Fruit fly (Drosophila melanogaster): Measurements from ENCODE around the gene CG18259.
A peak's percentile ranks its signal among the peaks of the same experiment; 100 is the strongest.

The CG18259 gene

DNA sequence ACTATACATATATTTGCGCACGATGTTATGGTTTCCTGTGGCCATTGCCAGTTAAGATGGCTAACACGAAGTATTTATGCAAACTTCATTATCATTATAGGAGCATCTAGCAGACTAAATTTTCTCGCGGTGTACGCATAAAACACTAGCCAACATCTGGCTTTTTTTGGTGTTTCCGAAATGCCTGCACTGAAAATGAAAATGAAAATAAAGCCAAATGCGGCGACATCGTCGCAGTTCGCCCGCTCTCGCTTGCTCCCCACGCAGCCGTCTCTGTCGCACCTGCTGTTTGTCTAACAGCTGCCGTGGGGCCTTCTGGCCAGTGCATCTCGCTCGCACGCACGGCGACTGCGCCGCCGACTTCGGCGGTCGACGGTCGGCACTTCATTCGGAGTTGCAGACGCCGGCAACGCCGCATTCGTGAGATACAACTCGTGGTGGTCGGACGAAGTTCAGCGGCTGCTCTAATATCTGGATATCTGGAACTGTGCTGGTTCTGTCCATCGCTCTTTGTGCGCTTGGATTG, 8.4 kb downstream of the CG18259 start, which contains the start of gene CG6891 (continued):
- no peak for TF ChIP-seq trh (GFP tag; optimal IDR thresholded peaks at IDR 0.05)
- no peak for TF ChIP-seq CG15011 (GFP tag; optimal IDR thresholded peaks at IDR 0.05)
- no peak for TF ChIP-seq vnd (GFP tag; IDR thresholded peaks at IDR 0.05; ENCODE audit: partially characterized antibody)
- TF ChIP-seq chn (GFP tag; optimal IDR thresholded peaks at IDR 0.05), result peak; percentile 11
- TF ChIP-seq CG12769 (tag; optimal IDR thresholded peaks at IDR 0.05), result peak; percentile 26
- no peak for TF ChIP-seq CG9797 (GFP tag; optimal IDR thresholded peaks at IDR 0.05)
- no peak for TF ChIP-seq Asciz (GFP tag; optimal IDR thresholded peaks at IDR 0.05)
- no peak for TF ChIP-seq danr (GFP tag; IDR thresholded peaks at IDR 0.05)
- 0 out of 2 replicates have a peak, but pooled peaks have one; percentile 25 for TF ChIP-seq esg (GFP tag; conservative IDR thresholded peaks at IDR 0.05)
- no peak for TF ChIP-seq al (GFP tag; IDR thresholded peaks at IDR 0.05)
- TF ChIP-seq CG14860 (GFP tag; IDR thresholded peaks at IDR 0.05; ENCODE audit: partially characterized antibody), result 0 out of 3 replicates have a peak, but pooled peaks have one; percentile 22
- 0 out of 3 replicates have a peak, but pooled peaks have one; percentile 25 for TF ChIP-seq CG11456 (GFP tag; IDR thresholded peaks at IDR 0.05)
- no peak for TF ChIP-seq CG7786 (GFP tag; optimal IDR thresholded peaks at IDR 0.05)
- TF ChIP-seq CG7928 (GFP tag; optimal IDR thresholded peaks at IDR 0.05), result no peak
- peak; percentile 50 for TF ChIP-seq crol (GFP tag; IDR thresholded peaks at IDR 0.05)
- peak in 1 of 2 experiments; percentile 42 for TF ChIP-seq Hr78 (GFP tag; optimal IDR thresholded peaks at IDR 0.05)
- TF ChIP-seq CG4424 (GFP tag; optimal IDR thresholded peaks at IDR 0.05), result peak; percentile 16
- peak; percentile 38 for TF ChIP-seq Oli (tag; optimal IDR thresholded peaks at IDR 0.05)
- no peak for TF ChIP-seq grn (GFP tag; optimal IDR thresholded peaks at IDR 0.05)
- no peak for TF ChIP-seq CG7963 (GFP tag; IDR thresholded peaks at IDR 0.05; ENCODE audit: partially characterized antibody)
- TF ChIP-seq cas (GFP tag; IDR thresholded peaks at IDR 0.05), result no peak
- TF ChIP-seq CG11695 (GFP tag; IDR thresholded peaks at IDR 0.05), result no peak
- TF ChIP-seq GATAe (GFP tag; conservative IDR thresholded peaks at IDR 0.05), result no peak
- no peak for TF ChIP-seq MESR4 (GFP tag; optimal IDR thresholded peaks at IDR 0.05)
- TF ChIP-seq hkb (optimal IDR thresholded peaks at IDR 0.05), result no peak
- TF ChIP-seq hkb (GFP tag; IDR thresholded peaks at IDR 0.05), result peak; percentile 29; the same call in 1 of the 2 replicates
- TF ChIP-seq Bdp1 (GFP tag; optimal IDR thresholded peaks at IDR 0.05), result peak; percentile 1
- TF ChIP-seq CG17568 (GFP tag; optimal IDR thresholded peaks at IDR 0.05), result no peak
- TF ChIP-seq CG8765 (GFP tag; IDR thresholded peaks at IDR 0.05), result no peak
- TF ChIP-seq Rfx (GFP tag; IDR thresholded peaks at IDR 0.05), result peak; percentile 55
- no peak for TF ChIP-seq pan (optimal IDR thresholded peaks at IDR 0.05)
- TF ChIP-seq pan (GFP tag; optimal IDR thresholded peaks at IDR 0.05 in 1 of 2, IDR thresholded peaks at IDR 0.05 in 1 of 2), result peak in 1 of 2 experiments; percentile 13
- TF ChIP-seq zfh1 (GFP tag; IDR thresholded peaks at IDR 0.05), result peak; percentile 58; the same call in 1 of the 3 replicates
- TF ChIP-seq CG13296 (GFP tag; optimal IDR thresholded peaks at IDR 0.05), result no peak
- no peak for TF ChIP-seq gce (GFP tag; IDR thresholded peaks at IDR 0.05)
- no peak for TF ChIP-seq vfl (GFP tag; optimal IDR thresholded peaks at IDR 0.05)
- TF ChIP-seq maf-S (GFP tag; optimal IDR thresholded peaks at IDR 0.05), result no peak
- no peak for TF ChIP-seq Dbx (GFP tag; IDR thresholded peaks at IDR 0.05)
- no peak for TF ChIP-seq insv (GFP tag; optimal IDR thresholded peaks at IDR 0.05)
- no peak for TF ChIP-seq org-1 (GFP tag; optimal IDR thresholded peaks at IDR 0.05)
- no peak for TF ChIP-seq HHEX (GFP tag; optimal IDR thresholded peaks at IDR 0.05)
- no peak for TF ChIP-seq Camta (GFP tag; optimal IDR thresholded peaks at IDR 0.05)
- peak; percentile 33 for TF ChIP-seq nerfin-1 (tag; optimal IDR thresholded peaks at IDR 0.05)
- no peak for TF ChIP-seq CG32772 (GFP tag; IDR thresholded peaks at IDR 0.05)
- TF ChIP-seq eyg (GFP tag; optimal IDR thresholded peaks at IDR 0.05), result no peak
- TF ChIP-seq cg (GFP tag; optimal IDR thresholded peaks at IDR 0.05), result no peak
- no peak for TF ChIP-seq Fer2 (tag; optimal IDR thresholded peaks at IDR 0.05)
- no peak for TF ChIP-seq CG13123 (GFP tag; optimal IDR thresholded peaks at IDR 0.05)
- no peak for TF ChIP-seq Sin3A (optimal IDR thresholded peaks at IDR 0.05)
- peak; percentile 35; the same call in 1 of the 2 replicates for TF ChIP-seq CG14441 (GFP tag; IDR thresholded peaks at IDR 0.05)
- TF ChIP-seq CG6813 (GFP tag; optimal IDR thresholded peaks at IDR 0.05), result no peak
- TF ChIP-seq h (optimal IDR thresholded peaks at IDR 0.05), result no peak

Measured in whole organism, embryonic.